Worm (Caenorhabditis elegans) whole organism, mixed stage, embryonic: Measurements from ENCODE around the gene F20D6.5.

Experiments
- bed-3 ChIP-seq: fragments of 200-800 bp; sonication (Bioruptor generic); optimal IDR thresholded peaks from 3 replicates; lab custom pipeline; 2018; ENCODE audit warnings: mild to moderate bottlenecking, missing genetic modification characterization, moderate library complexity, missing compliant biosample characterization
- blmp-1 ChIP-seq: fragments of 150-350 bp; optimal IDR thresholded peaks from 2 replicates; lab custom pipeline; 2014; ENCODE audit warnings: missing biosample characterization, missing genetic modification characterization
- ceh-39 ChIP-seq: fragments of 150-350 bp; optimal IDR thresholded peaks from 2 replicates; lab custom pipeline; 2014; ENCODE audit warnings: missing biosample characterization, missing genetic modification characterization
- ceh-43 ChIP-seq: fragments of 200-800 bp; sonication (Bioruptor generic); optimal IDR thresholded peaks from 2 replicates; lab custom pipeline; 2018; ENCODE audit warnings: mild to moderate bottlenecking, missing genetic modification characterization, moderate library complexity, missing compliant biosample characterization
- drap-1 ChIP-seq: fragments of 200-800 bp; sonication (Bioruptor generic); optimal IDR thresholded peaks from 3 replicates; lab custom pipeline; 2018; ENCODE audit warnings: mild to moderate bottlenecking, missing genetic modification characterization, missing compliant biosample characterization
- elt-1 ChIP-seq: sonication (generic microtip); optimal IDR thresholded peaks from 2 replicates; lab custom pipeline; 2017; ENCODE audit warnings: missing genetic modification characterization, mild to moderate bottlenecking, missing compliant biosample characterization, antibody characterized with exemption, moderate library complexity, borderline replicate concordance; ENCODE audit not compliant: insufficient read depth
- flh-1 ChIP-seq: fragments of 200-800 bp; sonication (Bioruptor generic); optimal IDR thresholded peaks from 2 replicates; lab custom pipeline; 2018; ENCODE audit warnings: mild to moderate bottlenecking, missing genetic modification characterization, moderate library complexity, missing compliant biosample characterization
- ham-2 ChIP-seq: fragments of 200-800 bp; sonication (Bioruptor generic); optimal IDR thresholded peaks from 2 replicates; lab custom pipeline; 2018; ENCODE audit warnings: mild to moderate bottlenecking, missing genetic modification characterization, missing compliant biosample characterization
- lin-32 ChIP-seq: fragments of 200-800 bp; sonication (Bioruptor generic); optimal IDR thresholded peaks from 2 replicates; lab custom pipeline; 2018; ENCODE audit warnings: mild to moderate bottlenecking, missing genetic modification characterization, missing compliant biosample characterization
- nhr-12 ChIP-seq: fragments of 150-350 bp; optimal IDR thresholded peaks from 2 replicates; lab custom pipeline; 2014; ENCODE audit warnings: missing biosample characterization, missing genetic modification characterization
- nhr-2 ChIP-seq: fragments of 150-350 bp; optimal IDR thresholded peaks from 2 replicates; lab custom pipeline; 2014; ENCODE audit warnings: missing biosample characterization, missing genetic modification characterization
- nhr-237 ChIP-seq: fragments of 150-350 bp; optimal IDR thresholded peaks from 2 replicates; lab custom pipeline; 2014; ENCODE audit warnings: missing biosample characterization, missing genetic modification characterization
- pha-4 ChIP-seq: fragments of 150-350 bp; optimal IDR thresholded peaks from 2 replicates; lab custom pipeline; 2018; ENCODE audit warnings: missing biosample characterization, missing genetic modification reagents, missing genetic modification characterization
- sptf-1 ChIP-seq: sonication (generic microtip); optimal IDR thresholded peaks from 2 replicates; lab custom pipeline; 2017; ENCODE audit warnings: mild to moderate bottlenecking, missing genetic modification characterization, moderate library complexity, missing compliant biosample characterization
- tbx-8 ChIP-seq: fragments of 200-800 bp; sonication (Bioruptor generic); optimal IDR thresholded peaks from 2 replicates; lab custom pipeline; 2018; ENCODE audit warnings: mild to moderate bottlenecking, missing genetic modification characterization, moderate library complexity, missing compliant biosample characterization
- unc-120 ChIP-seq: sonication (generic microtip); optimal IDR thresholded peaks from 2 replicates; lab custom pipeline; 2017; ENCODE audit warnings: missing genetic modification characterization, missing compliant biosample characterization; ENCODE audit not compliant: poor library complexity, severe bottlenecking
- unc-39 ChIP-seq: fragments of 150-350 bp; optimal IDR thresholded peaks from 2 replicates; lab custom pipeline; 2014; ENCODE audit warnings: missing biosample characterization, missing genetic modification characterization
- ztf-11 ChIP-seq: fragments of 150-350 bp; optimal IDR thresholded peaks from 2 replicates; lab custom pipeline; 2014; ENCODE audit warnings: missing biosample characterization, missing genetic modification characterization

F20D6.5 gene

DNA sequence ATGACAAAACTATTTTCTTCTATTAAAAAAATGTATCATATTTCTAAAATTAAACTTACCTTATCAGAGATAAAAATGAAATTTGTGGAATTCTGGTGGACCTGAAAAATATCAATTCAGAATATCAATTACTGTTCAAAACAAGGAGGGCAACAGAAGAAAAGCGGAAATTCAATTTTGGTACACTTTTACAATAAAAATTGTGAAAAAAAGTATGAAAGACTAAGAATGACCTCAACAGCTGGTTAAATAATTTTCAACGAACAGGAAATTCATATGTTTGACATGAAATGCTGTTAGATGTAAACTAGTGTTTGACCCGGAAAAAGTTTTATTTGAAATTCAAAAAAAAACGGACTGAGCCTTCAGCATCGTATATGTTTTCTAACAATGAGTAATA, 52.1 kb downstream of the F20D6.5 start, which contains the start of gene K07C11.7:
Gene K07C11.7, minus strand, starts transcription at position 101 of the 400 bp plus-strand sequence.
- no peak for TF ChIP-seq ceh-43 (GFP tag; lab: Kevin White, UChicago)
- no peak for TF ChIP-seq unc-120 (tag; lab: Kevin White, UChicago)
- no peak for TF ChIP-seq bed-3
- TF ChIP-seq ztf-11 (tag; lab: Kevin White, UChicago), result no peak
- no peak for TF ChIP-seq nhr-237 (tag; lab: Kevin White, UChicago)
- TF ChIP-seq sptf-1 (tag; lab: Kevin White, UChicago), result no peak
- no peak for TF ChIP-seq drap-1 (GFP tag; lab: Kevin White, UChicago)
- no peak for TF ChIP-seq flh-1 (GFP tag; lab: Kevin White, UChicago)
- TF ChIP-seq nhr-2 (tag; lab: Kevin White, UChicago), result no peak
- no peak for TF ChIP-seq blmp-1 (tag; lab: Kevin White, UChicago)
- TF ChIP-seq pha-4 (tag; lab: Kevin White, UChicago), result no peak
- TF ChIP-seq ceh-39 (tag; lab: Kevin White, UChicago), result no peak
- no peak for TF ChIP-seq nhr-12
- TF ChIP-seq lin-32 (GFP tag; lab: Kevin White, UChicago), result no peak
- no peak for TF ChIP-seq ham-2 (GFP tag; lab: Kevin White, UChicago)
- TF ChIP-seq unc-39 (tag; lab: Kevin White, UChicago), result no peak
- TF ChIP-seq tbx-8, result no peak
- no peak for TF ChIP-seq elt-1
